Fruit fly (Drosophila melanogaster) whole organism: Measurements from ENCODE around the gene GlcAT-P.
"Not testable (repeated sequence)": the region's sequence is repeated elsewhere in the genome, so short reads cannot be mapped to it uniquely, and the experiment has no call there.

ENCODE experiments used
- pan ChIP-seq: fragments of >200 bp; optimal IDR thresholded peaks from 2 replicates; lab custom pipeline; 2017
- psq ChIP-seq: fragments of >200 bp; optimal IDR thresholded peaks from 2 replicates; lab custom pipeline; 2017
- usp ChIP-seq: fragments of >200 bp; optimal IDR thresholded peaks from 2 replicates; lab custom pipeline; 2017; ENCODE audit warnings: missing biosample characterization, missing genetic modification characterization, mixed read lengths

DNA sequence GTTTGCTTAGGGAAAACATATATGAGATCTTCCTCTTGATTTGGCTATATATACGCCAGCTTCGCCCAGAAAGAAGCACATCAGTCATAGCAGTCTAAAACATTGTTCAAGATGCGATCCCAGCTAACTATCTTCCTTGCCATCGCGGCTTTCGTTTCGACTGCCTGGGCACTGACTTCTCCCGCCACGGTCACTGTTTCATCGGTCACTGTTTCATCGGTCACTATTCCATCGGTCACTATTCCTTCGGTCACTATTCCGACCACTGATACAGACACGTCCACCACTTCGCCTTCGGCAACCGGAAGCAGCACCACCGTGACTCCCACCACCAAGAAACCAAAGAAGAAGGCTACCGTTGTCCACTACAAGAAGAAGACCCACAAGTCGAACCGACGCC lies 62.5 kb downstream of the GlcAT-P start, which contains the start of gene CG14143:
- TF ChIP-seq usp (GFP tag; lab: Kevin White, UChicago); psq (lab: Kevin White, UChicago); pan: not testable (repeated sequence)
